Fruit fly (Drosophila melanogaster) whole organism, embryonic: ENCODE measurements around the gene Rassf.

ENCODE experiments used
- Atf-2 ChIP-seq: fragments of 200-800 bp; sonication (Bioruptor generic); optimal IDR thresholded peaks from 2 replicates; lab custom pipeline; 2016; ENCODE audit warnings: missing biosample characterization, missing genetic modification characterization
- Atf3 ChIP-seq: fragments of 200-800 bp; sonication (Bioruptor generic); optimal IDR thresholded peaks from 3 replicates; lab custom pipeline; 2016; ENCODE audit warnings: missing biosample characterization, missing genetic modification characterization
- CG10209 ChIP-seq: fragments of 200-800 bp; sonication (Bioruptor generic); optimal IDR thresholded peaks from 3 replicates; lab custom pipeline; 2017; ENCODE audit warnings: missing biosample characterization, mild to moderate bottlenecking, missing genetic modification characterization, missing genetic modification reagents
- CG10321 ChIP-seq: fragments of 200-800 bp; sonication (Bioruptor generic); IDR thresholded peaks from 2 replicates; pipeline ENCODE4 v1.3.6; 2022; ENCODE audit warnings: missing biosample characterization, missing genetic modification characterization
- CG11093 ChIP-seq: fragments of 200-800 bp; sonication (Bioruptor generic); IDR thresholded peaks from 3 replicates; pipeline ENCODE4 v1.3.6; 2022; ENCODE audit warnings: missing biosample characterization, missing genetic modification characterization
- CG12391 ChIP-seq: fragments of 200-800 bp; sonication (Bioruptor generic); optimal IDR thresholded peaks from 3 replicates; lab custom pipeline; 2018; ENCODE audit warnings: missing biosample characterization, mild to moderate bottlenecking, missing genetic modification characterization, moderate library complexity
- CG12769 ChIP-seq: fragments of 200-800 bp; sonication (Bioruptor generic); optimal IDR thresholded peaks from 2 replicates; lab custom pipeline; 2019; ENCODE audit warnings: missing biosample characterization, mild to moderate bottlenecking, missing genetic modification characterization, moderate library complexity
- CG15696 ChIP-seq: fragments of 200-800 bp; sonication (Bioruptor generic); optimal IDR thresholded peaks from 2 replicates; lab custom pipeline; 2019; ENCODE audit warnings: missing biosample characterization, mild to moderate bottlenecking, missing genetic modification characterization, moderate library complexity
- CG1602 ChIP-seq: fragments of 200-800 bp; sonication (Bioruptor generic); optimal IDR thresholded peaks from 3 replicates; lab custom pipeline; 2016; ENCODE audit warnings: missing biosample characterization, missing genetic modification characterization
- CG3163 ChIP-seq: fragments of 200-800 bp; sonication (Bioruptor generic); optimal IDR thresholded peaks from 3 replicates; lab custom pipeline; 2016; ENCODE audit warnings: missing biosample characterization, missing genetic modification characterization
- CG32532 ChIP-seq: fragments of 200-800 bp; sonication (Bioruptor generic); IDR thresholded peaks from 2 replicates; pipeline ENCODE4 v1.3.6; 2022; ENCODE audit warnings: missing biosample characterization, missing genetic modification characterization
- CG33557 ChIP-seq: fragments of 200-800 bp; sonication (Bioruptor generic); optimal IDR thresholded peaks from 2 replicates; lab custom pipeline; 2019; ENCODE audit warnings: missing biosample characterization, mild to moderate bottlenecking, missing genetic modification characterization, moderate library complexity
- CG34224 ChIP-seq: fragments of 200-800 bp; sonication (Bioruptor generic); IDR thresholded peaks from 3 replicates; pipeline ENCODE4 v1.3.6; 2022; ENCODE audit warnings: missing biosample characterization, missing genetic modification characterization; ENCODE audit not compliant: partially characterized antibody
- CG3726 ChIP-seq: fragments of 200-800 bp; sonication (Bioruptor generic); IDR thresholded peaks from 3 replicates; pipeline ENCODE4, ENCODE4 v1.3.6; 2022; ENCODE audit warnings: missing biosample characterization, missing genetic modification characterization
- CG3838 ChIP-seq: fragments of 200-800 bp; sonication (Bioruptor generic); optimal IDR thresholded peaks from 3 replicates; lab custom pipeline; 2016; ENCODE audit warnings: missing biosample characterization, missing genetic modification characterization
- CG4282 ChIP-seq: fragments of 200-800 bp; sonication (Bioruptor generic); optimal IDR thresholded peaks from 2 replicates; lab custom pipeline; 2016; ENCODE audit warnings: missing biosample characterization, missing genetic modification characterization
- CG4730 ChIP-seq: fragments of 200-800 bp; sonication (Bioruptor generic); IDR thresholded peaks from 2 replicates; pipeline ENCODE4 v1.3.6; 2022; ENCODE audit warnings: missing biosample characterization, missing genetic modification characterization
- CG7839 ChIP-seq: fragments of 200-800 bp; sonication (Bioruptor generic); optimal IDR thresholded peaks from 3 replicates; lab custom pipeline; 2018; ENCODE audit warnings: missing biosample characterization, mild to moderate bottlenecking, missing genetic modification characterization, moderate library complexity
- CG9876 ChIP-seq: fragments of 200-800 bp; sonication (Bioruptor generic); optimal IDR thresholded peaks from 2 replicates; lab custom pipeline; 2016; ENCODE audit warnings: missing biosample characterization, missing genetic modification characterization
- MTF-1 ChIP-seq: fragments of 200-800 bp; sonication (Bioruptor generic); optimal IDR thresholded peaks from 2 replicates; lab custom pipeline; 2018; ENCODE audit warnings: missing biosample characterization, mild to moderate bottlenecking, missing genetic modification characterization, borderline replicate concordance
- Med ChIP-seq: fragments of 200-800 bp; sonication (Bioruptor generic); peaks from one replicate; lab custom pipeline; 2016; ENCODE audit warnings: missing biosample characterization, missing genetic modification characterization, mild to moderate bottlenecking, inconsistent platforms, moderate library complexity
- NC2β ChIP-seq: fragments of 200-800 bp; sonication (Bioruptor generic); optimal IDR thresholded peaks from 2 replicates; lab custom pipeline; 2016; ENCODE audit warnings: missing biosample characterization, missing genetic modification characterization
- Nf-YB ChIP-seq: fragments of 200-800 bp; sonication (Bioruptor generic); optimal IDR thresholded peaks from 3 replicates; lab custom pipeline; 2019; ENCODE audit warnings: missing biosample characterization, mild to moderate bottlenecking, missing genetic modification characterization, moderate library complexity
- Opbp ChIP-seq: fragments of 200-800 bp; sonication (Bioruptor generic); IDR thresholded peaks from 3 replicates; pipeline ENCODE4 v1.3.6; 2022; ENCODE audit warnings: missing biosample characterization, missing genetic modification characterization; ENCODE audit not compliant: partially characterized antibody
- Pdp1 ChIP-seq, 2 experiments: fragments of 200-800 bp; sonication (Bioruptor generic); optimal IDR thresholded peaks; 3 replicates each; lab custom pipeline; 2016; ENCODE audit warnings: missing biosample characterization in 2 of 2, missing genetic modification characterization in 2 of 2, mild to moderate bottlenecking in 1 of 2, moderate library complexity in 1 of 2
- Rfx ChIP-seq: fragments of 200-800 bp; sonication (Bioruptor generic); IDR thresholded peaks from 2 replicates; pipeline ENCODE4 v1.3.6; 2022; ENCODE audit warnings: missing biosample characterization, missing genetic modification characterization
- Six4 ChIP-seq: fragments of 200-800 bp; sonication (Bioruptor generic); optimal IDR thresholded peaks from 2 replicates; lab custom pipeline; 2016; ENCODE audit warnings: missing biosample characterization, missing genetic modification characterization
- Sry-δ ChIP-seq: fragments of 200-800 bp; sonication (Bioruptor generic); optimal IDR thresholded peaks from 2 replicates; lab custom pipeline; 2016; ENCODE audit warnings: missing biosample characterization, missing genetic modification characterization
- Stat92E ChIP-seq, 3 experiments: fragments of >200 bp in 2 of 3; fragments of 200-800 bp in 1 of 3; sonication (Bioruptor generic) in 1 of 3; optimal IDR thresholded peaks; 2 replicates each; lab custom pipeline; 2017 to 2019; ENCODE audit warnings: missing biosample characterization in 3 of 3, missing genetic modification characterization in 3 of 3, mild to moderate bottlenecking in 1 of 3, moderate library complexity in 1 of 3
- Vsx1 ChIP-seq: fragments of 200-800 bp; sonication (Bioruptor generic); optimal IDR thresholded peaks from 2 replicates; lab custom pipeline; 2017; ENCODE audit warnings: missing biosample characterization, mild to moderate bottlenecking, missing genetic modification characterization, missing genetic modification reagents
- ab ChIP-seq: fragments of 200-800 bp; sonication (Bioruptor generic); optimal IDR thresholded peaks from 2 replicates; lab custom pipeline; 2016; ENCODE audit warnings: missing biosample characterization, missing genetic modification characterization
- abd-A ChIP-seq: fragments of 200-800 bp; sonication (Bioruptor generic); optimal IDR thresholded peaks from 3 replicates; lab custom pipeline; 2019; ENCODE audit warnings: missing biosample characterization, mild to moderate bottlenecking, missing genetic modification characterization, moderate library complexity
- cas ChIP-seq: fragments of 200-800 bp; sonication (Bioruptor generic); IDR thresholded peaks from 2 replicates; pipeline ENCODE4 v1.3.6; 2022; ENCODE audit warnings: missing biosample characterization, missing genetic modification characterization
- cg ChIP-seq: fragments of 200-800 bp; sonication (Bioruptor generic); optimal IDR thresholded peaks from 3 replicates; lab custom pipeline; 2019; ENCODE audit warnings: missing biosample characterization, mild to moderate bottlenecking, missing genetic modification characterization, moderate library complexity
- chinmo ChIP-seq: fragments of 200-800 bp; sonication (Bioruptor generic); IDR thresholded peaks from 4 replicates; pipeline ENCODE4 v1.3.6; 2022; ENCODE audit warnings: missing biosample characterization, missing genetic modification characterization; ENCODE audit not compliant: partially characterized antibody
- hth ChIP-seq: fragments of >200 bp; optimal IDR thresholded peaks from 2 replicates; lab custom pipeline; 2017; ENCODE audit warnings: inconsistent platforms
- insv ChIP-seq, 2 experiments: fragments of 200-800 bp; sonication (Bioruptor generic); optimal IDR thresholded peaks; 3 replicates each; lab custom pipeline; 2016 to 2018; ENCODE audit warnings: missing biosample characterization in 2 of 2, missing genetic modification characterization in 2 of 2
- jumu ChIP-seq: fragments of 200-800 bp; sonication (Bioruptor generic); optimal IDR thresholded peaks from 3 replicates; lab custom pipeline; 2016; ENCODE audit warnings: missing biosample characterization, missing genetic modification characterization
- kni ChIP-seq: fragments of 200-800 bp; sonication (Bioruptor generic); optimal IDR thresholded peaks from 3 replicates; lab custom pipeline; 2017; ENCODE audit warnings: mild to moderate bottlenecking, missing biosample characterization, missing genetic modification reagents, missing genetic modification characterization
- maf-S ChIP-seq: fragments of 200-800 bp; sonication (Bioruptor generic); optimal IDR thresholded peaks from 2 replicates; lab custom pipeline; 2016; ENCODE audit warnings: missing biosample characterization, missing genetic modification characterization
- pan ChIP-seq, 4 experiments: fragments of >200 bp in 3 of 4; fragments of 200-800 bp in 1 of 4; sonication (Bioruptor generic) in 1 of 4; optimal IDR thresholded peaks in 3 of 4; IDR thresholded peaks in 1 of 4; 2 replicates each; pipeline versions ENCODE4 v1.3.6 to Lab custom; 2017 to 2022; ENCODE audit warnings: missing biosample characterization in 2 of 4, missing genetic modification characterization in 2 of 4, mixed read lengths in 1 of 4
- rib ChIP-seq: fragments of 200-800 bp; sonication (Bioruptor generic); IDR thresholded peaks from 2 replicates; pipeline ENCODE4 v1.3.6; 2022; ENCODE audit warnings: missing biosample characterization, missing genetic modification characterization
- tll ChIP-seq, 2 experiments: fragments of 200-800 bp in 1 of 2; fragments of >200 bp in 1 of 2; sonication (Bioruptor generic) in 1 of 2; optimal IDR thresholded peaks; 2 replicates each; lab custom pipeline; 2017 to 2019; ENCODE audit warnings: missing biosample characterization in 2 of 2, missing genetic modification characterization in 2 of 2, mild to moderate bottlenecking in 1 of 2, moderate library complexity in 1 of 2
- twi ChIP-seq: fragments of 200-800 bp; optimal IDR thresholded peaks from 2 replicates; lab custom pipeline; 2019; ENCODE audit warnings: missing biosample characterization, mild to moderate bottlenecking, missing genetic modification characterization, moderate library complexity
- usp ChIP-seq: fragments of >200 bp; optimal IDR thresholded peaks from 2 replicates; lab custom pipeline; 2017; ENCODE audit warnings: missing biosample characterization, missing genetic modification characterization
- z ChIP-seq: fragments of 200-800 bp; sonication (Bioruptor generic); IDR thresholded peaks from 3 replicates; pipeline ENCODE4 v1.3.6; 2022; ENCODE audit warnings: missing biosample characterization, missing genetic modification characterization
- zfh1 ChIP-seq: fragments of 200-800 bp; sonication (Bioruptor generic); IDR thresholded peaks from 3 replicates; pipeline ENCODE4 v1.3.6; 2022; ENCODE audit warnings: missing biosample characterization, missing genetic modification characterization

The Rassf gene

DNA sequence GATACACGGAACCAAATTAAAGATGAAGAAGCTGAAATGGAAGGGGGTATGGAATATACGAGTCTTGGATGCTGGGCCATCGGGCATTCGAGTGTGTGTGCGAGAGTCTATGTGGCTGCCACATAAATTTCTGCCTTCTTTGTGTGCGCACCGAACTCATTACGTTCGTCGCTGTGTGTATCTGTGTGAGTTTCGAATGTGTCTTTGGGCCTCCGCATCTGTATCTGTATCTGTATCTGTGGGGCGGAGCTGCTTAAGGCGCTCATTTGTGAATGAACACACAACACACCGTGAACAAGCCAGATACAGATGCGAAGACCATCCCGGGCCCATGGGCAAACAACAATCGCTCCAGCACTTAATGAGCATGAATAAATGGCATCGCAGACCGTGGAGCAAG lies 25.7 kb upstream of the Rassf start (continued):
- TF ChIP-seq kni (peak; percentile 78), Pdp1 (GFP tag; optimal IDR thresholded peaks at IDR 0.05; lab: Kevin White, UChicago) (no peak), CG3163 (GFP tag; lab: Kevin White, UChicago) (no peak), CG15696 (tag; lab: Kevin White, UChicago) (no peak), Stat92E (GFP tag; optimal IDR thresholded peaks at IDR 0.05; lab: Kevin White, UChicago) (no peak), maf-S (GFP tag; lab: Kevin White, UChicago) (no peak), cg (GFP tag; lab: Kevin White, UChicago) (peak; percentile 96), Rfx (no peak), CG3726 (GFP tag; lab: Robert Waterston, UW) (0 out of 3 replicates have a peak, but pooled peaks have one; percentile 29), abd-A (tag; lab: Kevin White, UChicago) (peak; percentile 74), z (GFP tag; lab: Robert Waterston, UW) (peak; percentile 48; the same call in 1 of the 3 replicates), CG12769 (peak; percentile 53)

DNA sequence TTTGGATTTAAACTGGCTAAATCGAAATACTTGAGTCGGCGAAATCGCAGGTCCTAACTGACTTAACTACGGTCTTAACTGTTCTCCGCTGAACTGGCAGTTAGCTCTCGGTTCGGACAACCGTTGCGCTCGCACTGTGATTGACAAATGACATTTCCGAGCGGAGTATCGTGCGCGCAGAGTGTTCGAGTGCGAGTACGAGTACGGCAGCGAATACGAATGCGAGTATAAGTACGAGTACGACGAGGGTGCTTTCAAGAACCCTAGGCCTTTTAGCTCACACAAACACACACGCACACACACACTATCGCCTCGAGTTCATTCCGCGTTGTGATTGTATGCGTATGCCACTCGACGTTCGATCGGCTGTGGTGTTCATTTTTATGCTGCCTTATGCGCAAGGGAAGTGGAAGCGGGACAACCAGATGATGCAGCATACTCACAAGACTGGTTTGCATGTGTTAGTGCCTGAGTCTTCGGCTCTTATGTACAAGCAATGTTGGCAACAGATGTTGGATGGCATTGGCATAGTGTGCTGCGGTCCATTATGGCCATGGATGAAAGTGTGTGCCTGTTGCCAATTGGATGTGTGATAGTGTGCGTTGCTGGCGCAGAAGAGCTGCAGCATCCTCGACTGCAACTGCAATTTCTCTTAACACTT lies 24.1 kb upstream of the Rassf start, which contains the start of gene hh:
hh (minus strand) TSS at position 229 of the 661 bp plus-strand sequence.
- TF ChIP-seq cas (GFP tag; lab: Robert Waterston, UW) = no peak
- TF ChIP-seq rib (GFP tag; lab: Robert Waterston, UW) = peak; percentile 51; the same call in 1 of the 2 replicates
- peak; percentile 95 for TF ChIP-seq CG10321 (GFP tag; lab: Robert Waterston, UW)
- TF ChIP-seq Atf3 (GFP tag; lab: Kevin White, UChicago) = no peak
- no peak for TF ChIP-seq Vsx1 (GFP tag; lab: Kevin White, UChicago)
- no peak for TF ChIP-seq CG4730 (GFP tag; lab: Robert Waterston, UW)
- no peak for TF ChIP-seq MTF-1
- TF ChIP-seq cg (GFP tag; lab: Kevin White, UChicago) = peak; percentile 100
- no peak for TF ChIP-seq Six4
- no peak for TF ChIP-seq pan (optimal IDR thresholded peaks at IDR 0.05; lab: Kevin White, UChicago)
- TF ChIP-seq pan (GFP tag; optimal IDR thresholded peaks at IDR 0.05 in 1 of 2, IDR thresholded peaks at IDR 0.05 in 1 of 2) = no peak
- TF ChIP-seq Med (GFP tag; lab: Kevin White, UChicago) = peak; percentile 66
- TF ChIP-seq Atf-2 = no peak
- TF ChIP-seq NC2β = no peak
- TF ChIP-seq CG32532 (GFP tag; lab: Robert Waterston, UW) = peak; percentile 9; the same call in 1 of the 2 replicates
- no peak for TF ChIP-seq hth (lab: Kevin White, UChicago)
- TF ChIP-seq CG34224 (GFP tag; lab: Robert Waterston, UW) = no peak
- no peak for TF ChIP-seq jumu (GFP tag; lab: Kevin White, UChicago)
- TF ChIP-seq Sry-δ = no peak
- no peak for TF ChIP-seq CG4282 (GFP tag; lab: Kevin White, UChicago)
- no peak for TF ChIP-seq CG10209
- 0 out of 4 replicates have a peak, but pooled peaks have one; percentile 18 for TF ChIP-seq chinmo (GFP tag; lab: Robert Waterston, UW)
- TF ChIP-seq maf-S (GFP tag; lab: Kevin White, UChicago) = no peak
- no peak for TF ChIP-seq CG12391 (tag; lab: Kevin White, UChicago)
- peak in 1 of 2 experiments; percentile 71 for TF ChIP-seq insv (GFP tag; optimal IDR thresholded peaks at IDR 0.05; lab: Kevin White, UChicago)
- no peak for TF ChIP-seq CG7839 (tag; lab: Kevin White, UChicago)
- peak; percentile 36; the same call in 1 of the 3 replicates for TF ChIP-seq Opbp (GFP tag; lab: Robert Waterston, UW)
- TF ChIP-seq CG11093 (GFP tag; lab: Robert Waterston, UW) = no peak
- TF ChIP-seq CG9876 (GFP tag; lab: Kevin White, UChicago) = no peak
- TF ChIP-seq zfh1 (GFP tag; lab: Robert Waterston, UW) = no peak
- no peak for TF ChIP-seq usp (GFP tag; lab: Kevin White, UChicago)
- peak; percentile 97 for TF ChIP-seq twi
- TF ChIP-seq ab (GFP tag; lab: Kevin White, UChicago) = no peak
- TF ChIP-seq tll (GFP tag; optimal IDR thresholded peaks at IDR 0.05; lab: Kevin White, UChicago) = peak in 1 of 2 experiments; percentile 59
- TF ChIP-seq Nf-YB (GFP tag; lab: Kevin White, UChicago) = peak; percentile 95
- no peak for TF ChIP-seq CG33557 (GFP tag; lab: Kevin White, UChicago)
- no peak for TF ChIP-seq CG1602
- no peak for TF ChIP-seq CG3838 (GFP tag; lab: Kevin White, UChicago)
